Worm (Caenorhabditis elegans) whole organism, L3 larva: Measurements from ENCODE around the gene ZK945.6.

Experiments used
- R02D3.7 ChIP-seq: fragments of 150-350 bp; optimal IDR thresholded peaks from 2 replicates; lab custom pipeline; 2014; ENCODE audit warnings: missing biosample characterization, missing genetic modification characterization
- aly-2 ChIP-seq: fragments of 150-350 bp; optimal IDR thresholded peaks from 2 replicates; lab custom pipeline; 2014; ENCODE audit warnings: missing biosample characterization, missing genetic modification characterization
- ama-1 ChIP-seq: fragments of 150-350 bp; optimal IDR thresholded peaks from 2 replicates; lab custom pipeline; 2018
- ceh-28 ChIP-seq: fragments of 150-350 bp; optimal IDR thresholded peaks from 2 replicates; lab custom pipeline; 2014; ENCODE audit warnings: missing biosample characterization, missing genetic modification reagents, missing genetic modification characterization
- ceh-82 ChIP-seq: fragments of 150-350 bp; optimal IDR thresholded peaks from 2 replicates; lab custom pipeline; 2014; ENCODE audit warnings: missing biosample characterization, missing genetic modification characterization
- ceh-9 ChIP-seq: sonication (generic microtip); optimal IDR thresholded peaks from 2 replicates; lab custom pipeline; 2018; ENCODE audit warnings: missing biosample characterization, missing genetic modification characterization
- daf-12 ChIP-seq: fragments of 150-350 bp; optimal IDR thresholded peaks from 2 replicates; lab custom pipeline; 2014; ENCODE audit warnings: missing biosample characterization, missing genetic modification reagents, missing genetic modification characterization
- egl-27 ChIP-seq: sonication (generic microtip); optimal IDR thresholded peaks from 4 replicates; lab custom pipeline; 2017; ENCODE audit warnings: missing biosample characterization, missing genetic modification reagents, missing genetic modification characterization
- egl-5 ChIP-seq: fragments of 150-350 bp; optimal IDR thresholded peaks from 2 replicates; lab custom pipeline; 2017; ENCODE audit warnings: missing biosample characterization, missing genetic modification reagents, missing genetic modification characterization, inconsistent platforms
- elt-1 ChIP-seq: fragments of 150-350 bp; optimal IDR thresholded peaks from 2 replicates; lab custom pipeline; 2014; ENCODE audit warnings: missing biosample characterization, missing genetic modification characterization
- elt-2 ChIP-seq: sonication (generic microtip); optimal IDR thresholded peaks from 2 replicates; lab custom pipeline; 2016; ENCODE audit warnings: missing genetic modification reagents, mild to moderate bottlenecking, missing genetic modification characterization, missing compliant biosample characterization
- elt-3 ChIP-seq, 3 experiments: fragments of 150-350 bp in 1 of 3; sonication (generic microtip) in 2 of 3; optimal IDR thresholded peaks; 2 replicates in 2 of 3; 4 replicates in 1 of 3; lab custom pipeline; 2014 to 2017; ENCODE audit warnings: missing biosample characterization in 3 of 3, missing genetic modification characterization in 3 of 3
- fkh-10 ChIP-seq: sonication (generic microtip); optimal IDR thresholded peaks from 2 replicates; lab custom pipeline; 2017; ENCODE audit warnings: missing biosample characterization, missing genetic modification reagents, missing genetic modification characterization
- fkh-2 ChIP-seq: fragments of 150-350 bp; optimal IDR thresholded peaks from 2 replicates; lab custom pipeline; 2014; ENCODE audit warnings: missing biosample characterization, missing genetic modification reagents, missing genetic modification characterization
- fos-1 ChIP-seq: fragments of 150-350 bp; optimal IDR thresholded peaks from 2 replicates; lab custom pipeline; 2014; ENCODE audit warnings: missing biosample characterization, missing genetic modification characterization
- lin-15B ChIP-seq: fragments of 150-350 bp; optimal IDR thresholded peaks from 2 replicates; lab custom pipeline; 2014; ENCODE audit warnings: missing biosample characterization, missing genetic modification characterization
- lin-39 ChIP-seq: fragments of 150-350 bp; optimal IDR thresholded peaks from 2 replicates; lab custom pipeline; 2018; ENCODE audit warnings: missing biosample characterization, missing genetic modification reagents, missing genetic modification characterization
- mdl-1 ChIP-seq: fragments of 150-350 bp; optimal IDR thresholded peaks from 2 replicates; lab custom pipeline; 2014; ENCODE audit warnings: missing biosample characterization, missing genetic modification characterization
- mml-1 ChIP-seq: fragments of 150-350 bp; sonication (generic microtip); optimal IDR thresholded peaks from 3 replicates; lab custom pipeline; 2014; ENCODE audit warnings: missing biosample characterization, missing genetic modification characterization
- nfya-1 ChIP-seq: sonication (generic microtip); optimal IDR thresholded peaks from 2 replicates; lab custom pipeline; 2017; ENCODE audit warnings: missing genetic modification characterization, mild to moderate bottlenecking, missing compliant biosample characterization, antibody characterized with exemption, moderate library complexity; ENCODE audit not compliant: insufficient read depth
- nhr-11 ChIP-seq: fragments of 150-350 bp; optimal IDR thresholded peaks from 2 replicates; lab custom pipeline; 2014; ENCODE audit warnings: missing biosample characterization, missing genetic modification characterization
- nhr-12 ChIP-seq: fragments of 150-350 bp; optimal IDR thresholded peaks from 2 replicates; lab custom pipeline; 2014; ENCODE audit warnings: missing biosample characterization, missing genetic modification characterization
- nhr-23 ChIP-seq: fragments of 150-350 bp; optimal IDR thresholded peaks from 2 replicates; lab custom pipeline; 2014; ENCODE audit warnings: missing biosample characterization, missing genetic modification reagents, missing genetic modification characterization
- nhr-237 ChIP-seq: fragments of 150-350 bp; optimal IDR thresholded peaks from 2 replicates; lab custom pipeline; 2014; ENCODE audit warnings: missing biosample characterization, missing genetic modification characterization
- nhr-28 ChIP-seq: fragments of 150-350 bp; optimal IDR thresholded peaks from 2 replicates; lab custom pipeline; 2014; ENCODE audit warnings: missing biosample characterization, missing genetic modification characterization
- nhr-67 ChIP-seq: fragments of 150-350 bp; optimal IDR thresholded peaks from 2 replicates; lab custom pipeline; 2014; ENCODE audit warnings: missing biosample characterization, missing genetic modification characterization
- nhr-76 ChIP-seq: fragments of 150-350 bp; sonication (generic microtip); optimal IDR thresholded peaks from 5 replicates; lab custom pipeline; 2014; ENCODE audit warnings: missing biosample characterization, missing genetic modification characterization
- nhr-77 ChIP-seq: fragments of 150-350 bp; optimal IDR thresholded peaks from 2 replicates; lab custom pipeline; 2014; ENCODE audit warnings: missing biosample characterization, missing genetic modification characterization
- pha-4 ChIP-seq: fragments of 150-350 bp; optimal IDR thresholded peaks from 2 replicates; lab custom pipeline; 2014; ENCODE audit warnings: missing biosample characterization, missing genetic modification reagents, missing genetic modification characterization
- sea-2 ChIP-seq: fragments of 150-350 bp; sonication (generic microtip); optimal IDR thresholded peaks from 4 replicates; lab custom pipeline; 2014; ENCODE audit warnings: missing biosample characterization, missing genetic modification reagents, missing genetic modification characterization
- skn-1 ChIP-seq: fragments of 150-350 bp; optimal IDR thresholded peaks from 2 replicates; lab custom pipeline; 2014; ENCODE audit warnings: missing biosample characterization, missing genetic modification characterization
- snpc-4 ChIP-seq: fragments of 150-350 bp; optimal IDR thresholded peaks from 2 replicates; lab custom pipeline; 2014; ENCODE audit warnings: missing biosample characterization, missing genetic modification characterization
- tbx-2 ChIP-seq: sonication (generic microtip); optimal IDR thresholded peaks from 2 replicates; lab custom pipeline; 2016; ENCODE audit warnings: mild to moderate bottlenecking, missing genetic modification characterization, missing compliant biosample characterization
- unc-39 ChIP-seq: sonication (generic microtip); optimal IDR thresholded peaks from 4 replicates; lab custom pipeline; 2017; ENCODE audit warnings: missing biosample characterization, missing genetic modification characterization
- ztf-11 ChIP-seq: fragments of 150-350 bp; optimal IDR thresholded peaks from 2 replicates; lab custom pipeline; 2014; ENCODE audit warnings: missing biosample characterization, missing genetic modification characterization
- ztf-4 ChIP-seq: fragments of 150-350 bp; optimal IDR thresholded peaks from 2 replicates; lab custom pipeline; 2014; ENCODE audit warnings: missing biosample characterization, missing genetic modification characterization

The ZK945.6 gene

DNA sequence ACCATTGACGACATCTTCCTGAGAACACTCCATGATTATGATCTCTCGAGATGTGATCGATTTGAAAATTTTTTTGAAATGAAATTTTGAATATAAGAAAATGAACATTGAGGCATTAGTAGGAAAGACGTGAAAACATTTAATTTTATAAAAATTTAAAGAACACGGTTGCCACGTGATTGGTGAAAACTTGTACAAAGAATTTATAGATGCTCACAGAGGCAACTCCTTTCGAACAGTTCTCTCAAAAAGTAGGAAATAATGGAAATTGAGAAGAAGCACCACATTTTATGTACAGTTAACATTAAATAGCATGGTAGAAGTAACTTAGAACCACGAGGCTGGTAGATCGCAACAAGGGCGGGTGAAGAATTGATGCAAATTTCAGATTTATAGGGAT is at the start of gene ZK945.6:
TSS of gene ZK945.6 (minus strand) at position 101 of the 400 bp plus-strand sequence.
- TF ChIP-seq nhr-12 (tag; lab: Kevin White, UChicago), result no peak
- no peak for TF ChIP-seq pha-4 (tag; lab: Kevin White, UChicago)
- no peak for TF ChIP-seq elt-1 (tag; lab: Kevin White, UChicago)
- no peak for TF ChIP-seq fkh-2
- no peak for TF ChIP-seq elt-2 (tag; lab: Kevin White, UChicago)
- no peak for TF ChIP-seq snpc-4
- TF ChIP-seq egl-27, result no peak
- TF ChIP-seq ceh-28 (tag; lab: Kevin White, UChicago), result no peak
- TF ChIP-seq tbx-2 (tag; lab: Kevin White, UChicago), result no peak
- no peak for TF ChIP-seq ama-1
- no peak for TF ChIP-seq R02D3.7 (tag; lab: Kevin White, UChicago)
- TF ChIP-seq unc-39, result no peak
- no peak for TF ChIP-seq egl-5 (tag; lab: Kevin White, UChicago)
- TF ChIP-seq ceh-9 (tag; lab: Kevin White, UChicago), result no peak
- no peak for TF ChIP-seq nhr-237 (tag; lab: Kevin White, UChicago)
- TF ChIP-seq aly-2 (tag; lab: Kevin White, UChicago), result no peak

DNA sequence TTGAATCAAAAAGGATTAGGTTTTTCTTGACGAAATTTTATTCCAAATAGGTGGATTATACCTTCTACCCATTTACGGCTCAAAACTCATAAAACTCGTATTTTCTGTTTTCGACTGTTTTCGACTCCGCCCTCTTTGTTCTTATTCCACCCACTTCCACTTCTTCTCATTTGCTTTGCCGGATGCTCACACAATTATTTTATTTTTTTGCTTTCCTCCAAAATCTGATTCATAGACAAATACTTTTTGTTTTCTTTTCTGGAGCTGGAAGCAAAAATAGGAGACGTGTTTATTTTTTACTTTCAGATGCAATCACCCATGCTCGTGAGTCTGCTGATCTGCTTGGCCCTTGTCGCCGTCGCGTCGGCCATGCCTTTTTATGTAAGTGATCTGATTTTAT is 48.3 kb upstream of the ZK945.6 start, which contains the start of gene nlp-63:
TSS of gene nlp-63 (plus strand) at position 301 of the 400 bp plus-strand sequence.
- TF ChIP-seq lin-39 (tag; lab: Kevin White, UChicago), result no peak
- TF ChIP-seq nhr-76 (tag; lab: Kevin White, UChicago), result no peak
- no peak for TF ChIP-seq tbx-2 (tag; lab: Kevin White, UChicago)
- TF ChIP-seq snpc-4, result no peak
- no peak for TF ChIP-seq unc-39
- TF ChIP-seq nhr-237 (tag; lab: Kevin White, UChicago), result no peak
- TF ChIP-seq nhr-23 (tag; lab: Kevin White, UChicago), result no peak
- no peak for TF ChIP-seq nhr-28
- TF ChIP-seq lin-15B (tag; lab: Kevin White, UChicago), result no peak
- no peak for TF ChIP-seq ceh-82
- no peak for TF ChIP-seq nhr-11
- no peak for TF ChIP-seq nhr-67 (tag; lab: Kevin White, UChicago)
- no peak for TF ChIP-seq fkh-2
- TF ChIP-seq ztf-4 (tag; lab: Kevin White, UChicago), result no peak
- TF ChIP-seq nfya-1, result no peak

DNA sequence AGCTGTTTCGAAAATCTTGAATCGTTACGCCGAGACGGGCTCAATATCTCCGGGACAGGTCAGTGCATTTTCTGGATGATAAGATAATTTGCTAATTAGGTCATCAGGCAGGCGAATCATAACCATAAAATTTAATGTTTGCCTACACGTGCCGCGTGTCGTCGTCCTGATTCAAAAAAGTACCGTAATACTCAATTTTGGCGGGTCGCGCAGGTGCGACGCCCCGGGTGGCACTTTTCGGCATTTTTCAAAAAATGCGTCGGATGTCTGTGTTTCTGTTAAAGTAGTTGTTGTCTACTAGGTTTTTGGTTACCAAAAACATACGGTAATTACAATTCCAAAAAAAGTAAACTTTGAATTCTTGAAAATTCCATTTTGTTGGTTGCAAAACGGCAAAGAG is 40.7 kb upstream of the ZK945.6 start:
- TF ChIP-seq nhr-12 (tag; lab: Kevin White, UChicago) (no peak), ztf-11 (tag; lab: Kevin White, UChicago) (no peak), nhr-76 (tag; lab: Kevin White, UChicago) (no peak), lin-39 (tag; lab: Kevin White, UChicago) (no peak), ceh-9 (tag; lab: Kevin White, UChicago) (no peak), aly-2 (tag; lab: Kevin White, UChicago) (no peak), skn-1 (tag; lab: Kevin White, UChicago) (no peak), fos-1 (tag; lab: Kevin White, UChicago) (no peak), ceh-28 (tag; lab: Kevin White, UChicago) (no peak), nhr-77 (tag; lab: Kevin White, UChicago) (no peak), nhr-67 (tag; lab: Kevin White, UChicago) (no peak), nhr-28 (no peak), mdl-1 (no peak), elt-3 (tag; optimal IDR thresholded peaks at IDR 0.05; lab: Kevin White, UChicago) (no peak)
- TF ChIP-seq, all 47 proteins: peak for 0

DNA sequence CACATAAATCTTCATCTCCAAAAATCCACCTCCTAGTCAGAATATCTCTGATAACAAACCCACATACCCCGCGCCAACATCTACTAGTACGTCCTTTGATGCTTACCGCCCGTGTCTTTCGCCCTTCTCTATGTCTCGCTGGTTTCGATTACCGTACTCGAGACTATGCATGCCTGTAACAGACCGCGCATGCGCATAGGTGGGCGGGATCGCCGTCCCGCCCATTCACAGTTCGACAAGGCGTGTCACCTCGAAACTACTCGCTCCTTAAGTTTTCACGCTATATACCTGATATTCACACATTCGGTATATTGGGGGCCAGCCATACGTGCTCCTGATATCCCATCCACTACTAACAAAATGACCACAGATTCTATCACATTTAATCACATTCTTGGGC is 39.7 kb upstream of the ZK945.6 start, which contains the start of gene pax-3:
TSS of gene pax-3 (plus strand) at position 83 of the 400 bp plus-strand sequence.
- no peak for TF ChIP-seq nhr-77 (tag; lab: Kevin White, UChicago)
- no peak for TF ChIP-seq sea-2 (GFP tag; lab: Kevin White, UChicago)
- no peak for TF ChIP-seq mml-1 (tag; lab: Kevin White, UChicago)
- no peak for TF ChIP-seq fkh-10 (GFP tag; lab: Kevin White, UChicago)
- no peak for TF ChIP-seq nhr-23 (tag; lab: Kevin White, UChicago)
- TF ChIP-seq ceh-82, result no peak
- no peak for TF ChIP-seq daf-12 (tag; lab: Kevin White, UChicago)
- no peak for TF ChIP-seq elt-3 (tag; optimal IDR thresholded peaks at IDR 0.05; lab: Kevin White, UChicago)
- no peak for TF ChIP-seq ama-1
- TF ChIP-seq nhr-76 (tag; lab: Kevin White, UChicago), result no peak
